Worm (Caenorhabditis elegans): ENCODE measurements around the gene C45B11.2.
A peak's percentile ranks its signal among the peaks of the same experiment; 100 is the strongest.

Gene C45B11.2

DNA sequence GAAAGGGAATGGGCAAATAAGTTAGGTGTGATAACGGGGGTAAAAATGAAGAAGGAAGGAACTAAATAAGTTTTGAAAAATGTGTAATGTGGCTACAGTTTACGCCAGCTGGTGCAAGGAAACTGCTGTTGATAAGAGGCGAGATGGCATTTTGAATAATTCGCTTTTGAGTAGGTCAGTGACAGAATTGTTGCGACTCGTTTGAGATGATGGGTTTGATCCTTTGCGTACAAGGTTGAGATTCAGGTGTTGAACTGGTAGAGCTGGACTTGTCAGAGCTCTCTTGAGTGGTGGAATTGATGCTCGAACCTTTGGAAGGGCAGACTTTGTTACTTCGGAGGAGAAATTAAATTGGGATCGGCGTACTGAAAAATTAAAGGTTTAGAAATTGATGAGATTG, 30.7 kb upstream of the C45B11.2 start:
- TF ChIP-seq ama-1 (optimal IDR thresholded peaks at IDR 0.05), result no peak
- TF ChIP-seq B0310.2 (tag; optimal IDR thresholded peaks at IDR 0.05), result no peak

DNA sequence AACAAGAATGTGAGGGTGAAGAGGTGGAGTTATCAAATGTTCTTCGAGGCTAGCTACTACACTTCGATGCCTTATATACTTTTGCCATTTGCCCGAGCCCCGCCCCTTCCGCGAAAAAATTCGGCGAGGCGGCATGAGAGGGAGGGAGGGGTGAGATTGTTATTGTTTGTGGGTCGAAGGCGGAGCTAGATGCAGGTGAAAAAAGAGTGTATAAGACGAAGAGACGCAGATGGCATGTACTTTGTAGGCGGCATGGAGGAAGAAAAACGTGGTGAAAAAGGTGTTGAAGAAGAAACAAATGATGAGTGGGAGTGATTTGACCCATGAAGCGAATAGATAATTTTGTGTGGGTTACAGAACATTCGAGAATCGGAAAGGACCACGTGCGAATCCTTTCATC, 30.1 kb upstream of the C45B11.2 start, which contains the start of gene C13G3.1:
Gene C13G3.1 (minus strand): TSS at position 47 of the 400 bp plus-strand sequence.
- TF ChIP-seq hmg-4 (GFP tag; optimal IDR thresholded peaks at IDR 0.05) (no peak), hnd-1 (tag; optimal IDR thresholded peaks at IDR 0.05) (no peak), tbx-11 (GFP tag; IDR thresholded peaks at IDR 0.05) (no peak), B0310.2 (tag; optimal IDR thresholded peaks at IDR 0.05) (no peak), ama-1 (optimal IDR thresholded peaks at IDR 0.05) (no peak), ets-7 (tag; optimal IDR thresholded peaks at IDR 0.05) (no peak), flt-1 (GFP tag; IDR thresholded peaks at IDR 0.05) (no peak), ceh-36 (tag; optimal IDR thresholded peaks at IDR 0.05) (no peak), pes-1 (GFP tag; IDR thresholded peaks at IDR 0.05) (no peak), ceh-13 (GFP tag; optimal IDR thresholded peaks at IDR 0.05) (no peak), tbx-37 (GFP tag; conservative IDR thresholded peaks at IDR 0.05) (no peak), hmbx-1 (tag; optimal IDR thresholded peaks at IDR 0.05) (no peak), F13C5.2 (tag; optimal IDR thresholded peaks at IDR 0.05) (no peak), sea-1 (GFP tag; conservative IDR thresholded peaks at IDR 0.05) (no peak), scrt-1 (GFP tag; IDR thresholded peaks at IDR 0.05) (no peak), aly-1 (tag; optimal IDR thresholded peaks at IDR 0.05) (no peak), tra-4 (tag; optimal IDR thresholded peaks at IDR 0.05) (no peak)

DNA sequence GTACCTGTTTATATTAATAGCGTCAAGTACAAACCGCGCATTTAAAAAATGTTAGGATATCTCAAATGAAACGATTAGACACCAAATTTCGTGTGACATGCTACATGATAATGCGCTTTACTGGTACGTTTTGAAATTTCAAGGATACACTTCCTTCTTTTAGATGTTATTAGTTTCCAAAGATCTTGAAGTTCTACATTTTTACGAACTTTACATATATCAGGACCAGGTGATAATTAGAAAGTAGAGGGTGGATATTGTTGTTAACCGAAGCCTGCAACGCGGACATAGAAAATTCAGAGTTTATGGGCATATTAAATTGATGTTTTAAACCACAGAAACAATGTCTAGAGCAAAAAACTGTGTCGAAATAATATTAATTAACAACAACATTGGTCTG, 29.3 kb upstream of the C45B11.2 start:
- TF ChIP-seq tbx-37 (GFP tag; conservative IDR thresholded peaks at IDR 0.05) (no peak), ceh-36 (tag; optimal IDR thresholded peaks at IDR 0.05) (no peak), hnd-1 (tag; optimal IDR thresholded peaks at IDR 0.05) (no peak), sea-1 (GFP tag; conservative IDR thresholded peaks at IDR 0.05) (no peak), hmbx-1 (tag; optimal IDR thresholded peaks at IDR 0.05) (no peak), scrt-1 (GFP tag; IDR thresholded peaks at IDR 0.05) (no peak), pes-1 (GFP tag; IDR thresholded peaks at IDR 0.05) (no peak), ama-1 (optimal IDR thresholded peaks at IDR 0.05) (no peak), flt-1 (GFP tag; IDR thresholded peaks at IDR 0.05) (no peak), B0310.2 (tag; optimal IDR thresholded peaks at IDR 0.05) (no peak), ets-7 (tag; optimal IDR thresholded peaks at IDR 0.05) (no peak)

DNA sequence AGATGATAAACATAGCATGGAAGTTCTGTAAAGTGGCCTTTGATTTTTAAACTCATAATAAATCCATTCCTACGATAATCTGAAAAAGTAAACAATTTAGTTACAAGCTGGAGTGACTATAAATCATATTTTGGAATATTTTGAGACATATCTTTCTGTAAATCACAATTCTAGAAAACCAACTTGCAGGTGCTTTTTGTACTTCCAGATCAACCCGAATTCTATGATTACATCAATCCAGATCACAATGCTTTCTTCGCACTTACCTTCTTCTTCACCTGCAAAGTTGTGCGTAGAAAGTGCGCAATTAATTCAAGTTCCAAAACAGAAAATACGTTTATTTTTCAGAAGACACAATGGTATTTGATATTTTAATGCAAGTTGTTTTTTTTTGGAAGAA, 27.8 kb upstream of the C45B11.2 start:
- TF ChIP-seq hmbx-1 (tag; optimal IDR thresholded peaks at IDR 0.05), result no peak
- no peak for TF ChIP-seq scrt-1 (GFP tag; IDR thresholded peaks at IDR 0.05)
- no peak for TF ChIP-seq ama-1 (optimal IDR thresholded peaks at IDR 0.05)
- TF ChIP-seq B0310.2 (tag; optimal IDR thresholded peaks at IDR 0.05), result no peak
- no peak for TF ChIP-seq ceh-13 (GFP tag; optimal IDR thresholded peaks at IDR 0.05)
- TF ChIP-seq F13C5.2 (tag; optimal IDR thresholded peaks at IDR 0.05), result no peak

DNA sequence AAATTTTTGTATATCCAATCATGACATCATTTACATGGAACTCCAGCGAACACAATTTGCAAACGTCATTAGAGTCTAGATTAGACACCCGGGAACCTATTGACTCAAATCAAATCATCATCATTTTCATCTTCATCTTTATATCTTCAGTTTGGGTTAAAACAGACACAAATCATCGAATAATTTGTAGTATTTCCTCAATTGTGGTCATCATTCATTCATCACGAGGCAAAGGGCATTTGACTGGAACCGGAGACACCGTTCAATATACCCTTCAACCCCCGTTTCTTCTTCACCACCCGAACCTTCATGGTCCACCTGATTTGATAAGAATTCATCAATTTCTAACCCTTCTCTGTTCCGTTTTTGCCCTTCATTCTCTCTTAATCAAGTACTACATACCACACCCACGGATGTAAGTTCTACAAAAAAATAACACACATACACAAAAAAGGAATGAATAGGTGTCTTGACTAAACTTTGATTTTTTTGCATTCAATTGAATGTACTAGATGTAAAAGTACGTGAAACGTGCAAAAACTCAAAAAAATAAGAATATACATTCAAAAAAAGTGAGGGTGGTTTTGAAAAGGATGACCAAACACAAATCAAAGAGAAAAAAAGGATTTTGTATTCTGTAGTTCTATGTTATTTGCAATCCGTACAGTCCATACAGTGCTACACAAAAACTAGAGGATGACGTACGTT, 25.5 kb upstream of the C45B11.2 start:
- TF ChIP-seq ceh-36 (tag; optimal IDR thresholded peaks at IDR 0.05) (no peak), aly-1 (tag; optimal IDR thresholded peaks at IDR 0.05) (no peak), pes-1 (GFP tag; IDR thresholded peaks at IDR 0.05) (no peak), B0310.2 (tag; optimal IDR thresholded peaks at IDR 0.05) (no peak), ceh-13 (GFP tag; optimal IDR thresholded peaks at IDR 0.05) (no peak), tra-4 (tag; optimal IDR thresholded peaks at IDR 0.05) (no peak), hmbx-1 (tag; optimal IDR thresholded peaks at IDR 0.05) (no peak)

DNA sequence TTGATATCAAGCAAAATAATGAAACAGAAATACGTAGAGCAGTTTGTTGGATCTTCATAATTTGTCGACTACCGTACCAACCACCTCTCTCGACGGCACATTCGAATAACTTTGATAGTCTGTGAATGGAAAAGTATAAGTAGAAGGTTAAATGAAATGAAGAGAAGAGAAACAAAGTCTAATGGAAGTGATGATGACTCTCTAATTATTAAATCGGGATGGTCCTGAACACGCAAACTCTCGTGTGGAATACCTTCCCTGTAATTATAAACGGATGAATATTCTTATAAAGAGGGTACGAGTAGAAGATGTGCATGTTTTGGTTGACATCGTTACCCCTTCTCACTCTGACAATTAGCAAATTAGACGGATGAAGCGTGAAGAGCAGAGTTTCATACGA, 19.7 kb upstream of the C45B11.2 start, which contains the start of the genes C13G3.12 and hot-6:
Gene C13G3.12 (minus strand): TSS at position 101 of the 400 bp plus-strand sequence.
Gene hot-6 (minus strand): TSS at position 121 of the 400 bp plus-strand sequence.
- TF ChIP-seq tbx-37 (GFP tag; conservative IDR thresholded peaks at IDR 0.05), result no peak
- no peak for TF ChIP-seq ceh-36 (tag; optimal IDR thresholded peaks at IDR 0.05)
- TF ChIP-seq sea-1 (GFP tag; conservative IDR thresholded peaks at IDR 0.05), result no peak
- TF ChIP-seq F13C5.2 (tag; optimal IDR thresholded peaks at IDR 0.05), result no peak
- TF ChIP-seq scrt-1 (GFP tag; IDR thresholded peaks at IDR 0.05), result no peak
- no peak for TF ChIP-seq flt-1 (GFP tag; IDR thresholded peaks at IDR 0.05)
- TF ChIP-seq hmbx-1 (tag; optimal IDR thresholded peaks at IDR 0.05), result no peak
- no peak for TF ChIP-seq ceh-13 (GFP tag; optimal IDR thresholded peaks at IDR 0.05)
- TF ChIP-seq tra-4 (tag; optimal IDR thresholded peaks at IDR 0.05), result no peak
- no peak for TF ChIP-seq aly-1 (tag; optimal IDR thresholded peaks at IDR 0.05)
- no peak for TF ChIP-seq hmg-4 (GFP tag; optimal IDR thresholded peaks at IDR 0.05)
- TF ChIP-seq B0310.2 (tag; optimal IDR thresholded peaks at IDR 0.05), result no peak
- no peak for TF ChIP-seq pes-1 (GFP tag; IDR thresholded peaks at IDR 0.05)
- no peak for TF ChIP-seq ama-1 (optimal IDR thresholded peaks at IDR 0.05)

ce11 chrV:11027740-11028139, 14.8 kb upstream of the C45B11.2 start:
- TF ChIP-seq ama-1 (optimal IDR thresholded peaks at IDR 0.05), result no peak
- TF ChIP-seq flt-1 (GFP tag; IDR thresholded peaks at IDR 0.05), result no peak
- no peak for TF ChIP-seq pes-1 (GFP tag; IDR thresholded peaks at IDR 0.05)
- no peak for TF ChIP-seq ets-7 (tag; optimal IDR thresholded peaks at IDR 0.05)
- no peak for TF ChIP-seq ceh-13 (GFP tag; optimal IDR thresholded peaks at IDR 0.05)
- no peak for TF ChIP-seq B0310.2 (tag; optimal IDR thresholded peaks at IDR 0.05)

DNA sequence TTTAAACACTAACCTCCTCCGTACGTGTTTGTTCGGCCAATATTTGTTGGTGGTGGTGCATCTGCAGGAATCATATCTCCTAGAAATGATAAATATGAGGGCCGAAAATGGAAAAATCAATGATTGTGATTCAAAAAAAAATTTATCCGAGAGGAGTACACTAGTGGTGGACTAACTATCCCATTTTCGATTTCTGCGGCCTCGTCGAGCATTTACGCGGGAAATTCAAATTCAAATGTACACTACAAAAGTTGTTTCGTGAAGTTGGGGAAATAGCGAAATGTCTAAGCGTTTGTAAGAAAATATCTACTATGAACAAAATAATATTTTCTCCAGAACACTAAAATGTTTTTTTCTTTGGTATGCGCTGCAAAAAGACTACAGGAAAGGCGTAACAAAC, 13.2 kb upstream of the C45B11.2 start:
- TF ChIP-seq ama-1 (optimal IDR thresholded peaks at IDR 0.05) (no peak), tra-4 (tag; optimal IDR thresholded peaks at IDR 0.05) (no peak), tbx-37 (GFP tag; conservative IDR thresholded peaks at IDR 0.05) (peak; percentile 83), F13C5.2 (tag; optimal IDR thresholded peaks at IDR 0.05) (peak; percentile 21), ets-7 (tag; optimal IDR thresholded peaks at IDR 0.05) (peak; percentile 23), hnd-1 (tag; optimal IDR thresholded peaks at IDR 0.05) (peak; percentile 13), scrt-1 (GFP tag; IDR thresholded peaks at IDR 0.05) (no peak)

All from whole organism, early embryonic.